Worm (Caenorhabditis elegans) whole organism, early embryonic: ENCODE results near the gene gtap-1.

Experiments
- F13C5.2 ChIP-seq: sonication (generic microtip); optimal IDR thresholded peaks from 2 replicates; lab custom pipeline; 2017; ENCODE audit warnings: mild to moderate bottlenecking, missing genetic modification characterization, inconsistent platforms, missing compliant biosample characterization
- ama-1 ChIP-seq: fragments of 150-350 bp; optimal IDR thresholded peaks from 2 replicates; lab custom pipeline; 2014
- ceh-36 ChIP-seq: sonication (generic microtip); optimal IDR thresholded peaks from 2 replicates; lab custom pipeline; 2016; ENCODE audit warnings: missing genetic modification characterization, inconsistent platforms, missing compliant biosample characterization
- ets-7 ChIP-seq: sonication (generic microtip); optimal IDR thresholded peaks from 2 replicates; lab custom pipeline; 2016; ENCODE audit warnings: missing genotype, missing genetic modification characterization, missing compliant biosample characterization
- flt-1 ChIP-seq: fragments of 200-800 bp; sonication (Bioruptor generic); IDR thresholded peaks from 2 replicates; pipeline ENCODE4 v1.3.6; 2022; ENCODE audit warnings: missing genetic modification characterization, missing compliant biosample characterization
- hmbx-1 ChIP-seq: sonication (generic microtip); optimal IDR thresholded peaks from 2 replicates; lab custom pipeline; 2016; ENCODE audit warnings: mild to moderate bottlenecking, missing genetic modification characterization, missing compliant biosample characterization
- hmg-4 ChIP-seq: fragments of 200-800 bp; sonication (Bioruptor generic); optimal IDR thresholded peaks from 2 replicates; lab custom pipeline; 2018; ENCODE audit warnings: mild to moderate bottlenecking, missing genetic modification characterization, missing compliant biosample characterization
- hnd-1 ChIP-seq: sonication (generic microtip); optimal IDR thresholded peaks from 2 replicates; lab custom pipeline; 2016; ENCODE audit warnings: missing genetic modification characterization, missing compliant biosample characterization
- pes-1 ChIP-seq: fragments of 200-800 bp; sonication (Bioruptor generic); IDR thresholded peaks from 2 replicates; pipeline ENCODE4 v1.3.6; 2022; ENCODE audit warnings: missing genetic modification reagents, missing genetic modification characterization, missing compliant biosample characterization
- scrt-1 ChIP-seq: fragments of 200-800 bp; sonication (Bioruptor generic); IDR thresholded peaks from 2 replicates; pipeline ENCODE4 v1.3.6; 2022; ENCODE audit warnings: missing genetic modification characterization, missing compliant biosample characterization
- sea-1 ChIP-seq: fragments of 200-800 bp; sonication (Bioruptor generic); conservative IDR thresholded peaks from 2 replicates; pipeline ENCODE4 v1.3.6; 2022; ENCODE audit warnings: missing genetic modification characterization, missing compliant biosample characterization
- tbx-11 ChIP-seq: fragments of 200-800 bp; sonication (Bioruptor generic); IDR thresholded peaks from 2 replicates; pipeline ENCODE4 v1.3.6; 2022; ENCODE audit warnings: missing genetic modification characterization, missing compliant biosample characterization
- tbx-37 ChIP-seq: fragments of 200-800 bp; sonication (Bioruptor generic); conservative IDR thresholded peaks from 2 replicates; pipeline ENCODE4 v1.3.6; 2022; ENCODE audit warnings: missing genetic modification reagents, missing genetic modification characterization, missing compliant biosample characterization
- tra-4 ChIP-seq: sonication (generic microtip); optimal IDR thresholded peaks from 2 replicates; lab custom pipeline; 2017; ENCODE audit warnings: missing genetic modification characterization, missing compliant biosample characterization

DNA sequence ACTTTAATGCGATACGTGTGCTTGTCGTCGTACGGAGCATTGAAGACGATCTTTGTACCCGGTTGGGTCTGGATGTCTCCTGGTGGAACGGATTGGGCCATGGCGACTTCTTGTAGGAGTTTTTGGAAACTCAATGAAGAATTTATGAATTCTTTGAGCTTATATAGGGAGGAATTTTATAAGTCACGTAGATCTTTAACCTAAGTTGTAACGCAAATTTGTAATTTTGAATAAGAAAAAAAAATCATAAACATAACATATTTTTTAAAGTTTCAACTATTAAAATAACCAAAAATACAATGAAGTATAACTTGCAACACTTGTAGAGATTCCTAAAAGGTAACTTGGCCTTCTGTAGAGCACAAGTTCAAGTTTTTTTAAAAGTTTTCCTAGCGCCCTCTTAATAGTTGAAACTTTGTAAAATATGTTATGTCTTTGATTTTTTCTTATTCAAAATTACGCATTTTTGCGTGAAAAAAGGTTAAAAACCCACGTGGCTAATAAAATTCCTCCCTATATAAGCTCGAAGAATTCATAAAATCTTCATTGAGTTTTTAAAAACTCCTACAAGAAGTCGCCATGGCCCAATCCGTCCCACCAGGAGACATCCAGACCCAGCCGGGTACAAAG is 35.6 kb downstream of the gtap-1 start, which contains the start of the genes msp-63 and msp-142:
- TF ChIP-seq ama-1 (lab: Kevin White, UChicago): no peak
- no peak for TF ChIP-seq hnd-1
- no peak for TF ChIP-seq flt-1 (GFP tag; lab: Robert Waterston, UW)
- TF ChIP-seq scrt-1 (GFP tag; lab: Robert Waterston, UW): no peak
- TF ChIP-seq pes-1: no peak
- TF ChIP-seq tbx-37 (GFP tag; lab: Robert Waterston, UW): no peak
- no peak for TF ChIP-seq hmg-4 (GFP tag; lab: Kevin White, UChicago)
- TF ChIP-seq F13C5.2 (tag; lab: Kevin White, UChicago): no peak
- no peak for TF ChIP-seq tra-4 (tag; lab: Kevin White, UChicago)
- no peak for TF ChIP-seq ceh-36 (tag; lab: Kevin White, UChicago)
- no peak for TF ChIP-seq tbx-11 (GFP tag; lab: Robert Waterston, UW)
- no peak for TF ChIP-seq ets-7
- no peak for TF ChIP-seq hmbx-1 (tag; lab: Kevin White, UChicago)
- TF ChIP-seq sea-1: no peak
